Worm (Caenorhabditis elegans) whole organism, L4 larva: ENCODE results near the gene M05D6.3.

ENCODE experiments used
- F10B5.3 ChIP-seq: sonication (generic microtip); optimal IDR thresholded peaks from 2 replicates; lab custom pipeline; 2016; ENCODE audit warnings: mild to moderate bottlenecking, missing genetic modification characterization, missing compliant biosample characterization
- F37D6.2 ChIP-seq: sonication (generic microtip); optimal IDR thresholded peaks from 2 replicates; lab custom pipeline; 2016; ENCODE audit warnings: mild to moderate bottlenecking, missing genetic modification characterization, missing compliant biosample characterization
- R02D3.7 ChIP-seq: fragments of 150-350 bp; sonication (generic microtip); optimal IDR thresholded peaks from 3 replicates; lab custom pipeline; 2014; ENCODE audit warnings: missing biosample characterization, missing genetic modification characterization
- T20F7.1 ChIP-seq: fragments of 200-800 bp; sonication (Bioruptor generic); optimal IDR thresholded peaks from 2 replicates; lab custom pipeline; 2018; ENCODE audit warnings: mild to moderate bottlenecking, missing genetic modification characterization, missing compliant biosample characterization
- Y48G9A.11 ChIP-seq: fragments of 200-800 bp; sonication (Bioruptor generic); IDR thresholded peaks from 2 replicates; pipeline ENCODE4 v1.3.6; 2022; ENCODE audit warnings: missing genetic modification reagents, missing genetic modification characterization, missing compliant biosample characterization
- Y75B8A.6 ChIP-seq: fragments of 200-800 bp; sonication (Bioruptor generic); IDR thresholded peaks from 2 replicates; pipeline ENCODE4 v1.3.6; 2022; ENCODE audit warnings: missing genetic modification reagents, missing genetic modification characterization, missing compliant biosample characterization
- ZK337.2 ChIP-seq: fragments of 200-800 bp; sonication (Bioruptor generic); IDR thresholded peaks from 2 replicates; pipeline ENCODE4 v1.3.6; 2022; ENCODE audit warnings: missing genetic modification reagents, missing genetic modification characterization, missing compliant biosample characterization
- ZK546.5 ChIP-seq, 2 experiments: sonication (generic microtip); optimal IDR thresholded peaks; 2 replicates each; lab custom pipeline; 2017; ENCODE audit warnings: missing biosample characterization in 2 of 2, missing genetic modification characterization in 2 of 2
- aha-1 ChIP-seq: fragments of 150-350 bp; peaks from one replicate; lab custom pipeline; 2014; ENCODE audit warnings: missing biosample characterization, missing genetic modification characterization
- ama-1 ChIP-seq: fragments of 150-350 bp; optimal IDR thresholded peaks from 2 replicates; lab custom pipeline; 2014; ENCODE audit warnings: inconsistent platforms, mixed read lengths
- attf-4 ChIP-seq: sonication (generic microtip); optimal IDR thresholded peaks from 3 replicates; lab custom pipeline; 2017; ENCODE audit warnings: missing biosample characterization, missing genetic modification characterization
- ceh-28 ChIP-seq: fragments of 150-350 bp; optimal IDR thresholded peaks from 2 replicates; lab custom pipeline; 2014; ENCODE audit warnings: missing biosample characterization, missing genetic modification reagents, missing genetic modification characterization
- ceh-82 ChIP-seq: sonication (generic microtip); optimal IDR thresholded peaks from 2 replicates; lab custom pipeline; 2017; ENCODE audit warnings: missing biosample characterization, missing genetic modification characterization
- cey-2 ChIP-seq: sonication (generic microtip); optimal IDR thresholded peaks from 3 replicates; lab custom pipeline; 2017; ENCODE audit warnings: missing genetic modification characterization, mild to moderate bottlenecking, missing compliant biosample characterization, antibody characterized with exemption, borderline replicate concordance; ENCODE audit not compliant: insufficient read depth
- daf-12 ChIP-seq: fragments of 150-350 bp; optimal IDR thresholded peaks from 2 replicates; lab custom pipeline; 2014; ENCODE audit warnings: missing biosample characterization, missing genetic modification reagents, missing genetic modification characterization
- daf-16 ChIP-seq, 3 experiments: sonication (generic microtip); optimal IDR thresholded peaks; 2 replicates each; lab custom pipeline; 2016 to 2017; ENCODE audit warnings: missing genetic modification characterization in 3 of 3, missing genetic modification reagents in 3 of 3, mild to moderate bottlenecking in 2 of 3, missing compliant biosample characterization in 2 of 3, missing biosample characterization in 1 of 3, moderate library complexity in 1 of 3
- daf-19 ChIP-seq: fragments of 200-800 bp; sonication (Bioruptor generic); conservative IDR thresholded peaks from 2 replicates; pipeline ENCODE4 v1.3.6; 2022; ENCODE audit warnings: missing genetic modification characterization, missing compliant biosample characterization
- dmd-6 ChIP-seq: fragments of 200-800 bp; sonication (Bioruptor generic); IDR thresholded peaks from 2 replicates; pipeline ENCODE4 v1.3.6; 2022; ENCODE audit warnings: missing genetic modification reagents, missing genetic modification characterization, missing compliant biosample characterization
- dmd-8 ChIP-seq: fragments of 200-800 bp; sonication (Bioruptor generic); IDR thresholded peaks from 2 replicates; pipeline ENCODE4 v1.3.6; 2022; ENCODE audit warnings: missing genetic modification characterization, missing compliant biosample characterization
- dmd-9 ChIP-seq: fragments of 200-800 bp; sonication (Bioruptor generic); IDR thresholded peaks from 2 replicates; pipeline ENCODE4 v1.3.6; 2022; ENCODE audit warnings: missing genetic modification reagents, missing genetic modification characterization, missing compliant biosample characterization
- dve-1 ChIP-seq: sonication (generic microtip); optimal IDR thresholded peaks from 2 replicates; lab custom pipeline; 2017; ENCODE audit warnings: antibody characterized with exemption, mild to moderate bottlenecking, missing genetic modification characterization, missing compliant biosample characterization; ENCODE audit not compliant: insufficient read depth
- egl-43 ChIP-seq: fragments of 200-800 bp; sonication (Bioruptor generic); IDR thresholded peaks from 2 replicates; pipeline ENCODE4 v1.3.6; 2022; ENCODE audit warnings: missing genetic modification reagents, missing genetic modification characterization, missing compliant biosample characterization
- fos-1 ChIP-seq: fragments of 150-350 bp; optimal IDR thresholded peaks from 2 replicates; lab custom pipeline; 2014; ENCODE audit warnings: missing biosample characterization, missing genetic modification characterization
- hlh-11 ChIP-seq: fragments of 200-800 bp; sonication (Bioruptor generic); optimal IDR thresholded peaks from 2 replicates; lab custom pipeline; 2018; ENCODE audit warnings: mild to moderate bottlenecking, missing genetic modification characterization, missing compliant biosample characterization
- hlh-30 ChIP-seq: sonication (generic microtip); optimal IDR thresholded peaks from 2 replicates; lab custom pipeline; 2017; ENCODE audit warnings: antibody characterized with exemption, mild to moderate bottlenecking, missing genetic modification characterization, missing compliant biosample characterization; ENCODE audit not compliant: insufficient read depth
- lin-38 ChIP-seq: fragments of 200-800 bp; sonication (Bioruptor generic); IDR thresholded peaks from 2 replicates; pipeline ENCODE4 v1.3.6; 2022; ENCODE audit warnings: missing genetic modification reagents, missing genetic modification characterization, missing compliant biosample characterization
- lin-39 ChIP-seq: fragments of 150-350 bp; optimal IDR thresholded peaks from 2 replicates; lab custom pipeline; 2014; ENCODE audit warnings: missing biosample characterization, missing genetic modification reagents, missing genetic modification characterization
- mdt-29 ChIP-seq: fragments of 200-800 bp; sonication (Bioruptor generic); IDR thresholded peaks from 2 replicates; pipeline ENCODE4 v1.3.6; 2022; ENCODE audit warnings: missing genetic modification reagents, missing genetic modification characterization, missing compliant biosample characterization
- mep-1 ChIP-seq: fragments of 150-350 bp; sonication (generic microtip); optimal IDR thresholded peaks from 3 replicates; lab custom pipeline; 2014; ENCODE audit warnings: missing biosample characterization, missing genetic modification characterization
- mxl-2 ChIP-seq: fragments of 200-800 bp; sonication (Bioruptor generic); conservative IDR thresholded peaks from 2 replicates; pipeline ENCODE4 v1.3.6; 2022; ENCODE audit warnings: missing genetic modification reagents, missing genetic modification characterization, missing compliant biosample characterization
- nhr-102 ChIP-seq: sonication (generic microtip); optimal IDR thresholded peaks from 2 replicates; lab custom pipeline; 2016; ENCODE audit warnings: mild to moderate bottlenecking, missing genetic modification characterization, moderate library complexity, missing compliant biosample characterization
- nhr-11 ChIP-seq: fragments of 150-350 bp; optimal IDR thresholded peaks from 2 replicates; lab custom pipeline; 2014; ENCODE audit warnings: missing biosample characterization, missing genetic modification characterization
- nhr-237 ChIP-seq: sonication (generic microtip); optimal IDR thresholded peaks from 2 replicates; lab custom pipeline; 2017; ENCODE audit warnings: missing biosample characterization, missing genetic modification characterization
- nhr-28 ChIP-seq: fragments of 150-350 bp; optimal IDR thresholded peaks from 2 replicates; lab custom pipeline; 2014; ENCODE audit warnings: missing biosample characterization, missing genetic modification characterization
- nhr-41 ChIP-seq: fragments of 200-800 bp; sonication (Bioruptor generic); IDR thresholded peaks from 2 replicates; pipeline ENCODE4 v1.3.6; 2022; ENCODE audit warnings: missing genetic modification reagents, missing genetic modification characterization, missing compliant biosample characterization
- nhr-48 ChIP-seq: sonication (generic microtip); optimal IDR thresholded peaks from 2 replicates; lab custom pipeline; 2016; ENCODE audit warnings: mild to moderate bottlenecking, missing genetic modification characterization, missing compliant biosample characterization
- nhr-76 ChIP-seq: fragments of 150-350 bp; optimal IDR thresholded peaks from 2 replicates; lab custom pipeline; 2014; ENCODE audit warnings: missing biosample characterization, missing genetic modification characterization
- nhr-77 ChIP-seq: fragments of 150-350 bp; optimal IDR thresholded peaks from 2 replicates; lab custom pipeline; 2014; ENCODE audit warnings: missing biosample characterization, missing genetic modification characterization
- pha-4 ChIP-seq, 2 experiments: fragments of 150-350 bp in 1 of 2; fragments of 200-800 bp in 1 of 2; sonication (Bioruptor generic) in 1 of 2; IDR thresholded peaks in 1 of 2; optimal IDR thresholded peaks in 1 of 2; 2 replicates each; pipeline versions ENCODE4 v1.3.6 to Lab custom; 2014 to 2022; ENCODE audit warnings: missing genetic modification characterization in 2 of 2, missing genetic modification reagents in 2 of 2, missing biosample characterization in 1 of 2, missing compliant biosample characterization in 1 of 2
- php-3 ChIP-seq: fragments of 200-800 bp; sonication (Bioruptor generic); IDR thresholded peaks from 2 replicates; pipeline ENCODE4 v1.3.6; 2022; ENCODE audit warnings: missing genetic modification reagents, missing genetic modification characterization, missing compliant biosample characterization
- pqm-1 ChIP-seq: sonication (generic microtip); optimal IDR thresholded peaks from 2 replicates; lab custom pipeline; 2017; ENCODE audit warnings: missing biosample characterization, missing genetic modification characterization
- saeg-2 ChIP-seq: fragments of 200-800 bp; sonication (Bioruptor generic); IDR thresholded peaks from 2 replicates; pipeline ENCODE4 v1.3.6; 2022; ENCODE audit warnings: missing genetic modification reagents, missing genetic modification characterization, missing compliant biosample characterization
- sdz-12 ChIP-seq: fragments of 200-800 bp; sonication (Bioruptor generic); optimal IDR thresholded peaks from 2 replicates; lab custom pipeline; 2018; ENCODE audit warnings: mild to moderate bottlenecking, missing genetic modification characterization, missing compliant biosample characterization
- skn-1 ChIP-seq: fragments of 150-350 bp; optimal IDR thresholded peaks from 2 replicates; lab custom pipeline; 2014; ENCODE audit warnings: missing biosample characterization, missing genetic modification characterization
- snpc-4 ChIP-seq: fragments of 150-350 bp; optimal IDR thresholded peaks from 2 replicates; lab custom pipeline; 2014; ENCODE audit warnings: missing biosample characterization, missing genetic modification characterization
- tra-1 ChIP-seq: fragments of 200-800 bp; sonication (Bioruptor generic); IDR thresholded peaks from 2 replicates; pipeline ENCODE4 v1.3.6; 2022; ENCODE audit warnings: missing genetic modification reagents, missing genetic modification characterization, missing compliant biosample characterization
- unc-130 ChIP-seq: sonication (generic microtip); optimal IDR thresholded peaks from 2 replicates; lab custom pipeline; 2016; ENCODE audit warnings: missing genetic modification reagents, missing genetic modification characterization, missing compliant biosample characterization
- unc-62 ChIP-seq, 3 experiments: fragments of 150-350 bp in 1 of 3; sonication (generic microtip); optimal IDR thresholded peaks in 2 of 3; peaks in 1 of 3; 1 replicate in 1 of 3; 2 replicates in 2 of 3; lab custom pipeline; 2014 to 2017; ENCODE audit warnings: missing biosample characterization in 3 of 3, missing genetic modification characterization in 3 of 3, missing genetic modification reagents in 3 of 3, missing genotype in 1 of 3
- zfp-3 ChIP-seq: fragments of 200-800 bp; sonication (Bioruptor generic); conservative IDR thresholded peaks from 2 replicates; pipeline ENCODE4 v1.3.6; 2022; ENCODE audit warnings: missing genetic modification reagents, missing genetic modification characterization, missing compliant biosample characterization

Gene M05D6.3

DNA sequence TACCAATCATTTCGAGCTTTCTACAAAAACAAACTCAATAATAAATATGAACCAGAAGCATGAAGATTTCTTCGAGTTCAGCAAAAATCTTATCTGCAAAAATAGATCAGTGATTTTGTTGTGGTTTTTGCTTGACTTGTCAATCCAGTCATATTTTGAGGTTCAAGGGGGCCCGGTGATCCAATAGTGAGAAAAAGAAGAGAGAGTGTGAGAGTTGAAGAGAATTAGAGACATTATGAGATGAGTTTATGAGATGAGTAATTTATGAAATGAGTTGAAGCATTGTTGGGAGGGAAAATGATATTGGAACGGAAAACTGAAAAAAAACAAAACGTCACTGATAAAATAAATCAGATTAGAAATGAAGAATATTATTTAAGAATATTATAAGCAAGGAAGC, 33.4 kb downstream of the M05D6.3 start, which contains the start of gene T13H5.1:
T13H5.1 (minus strand) TSS at position 101 of the 400 bp plus-strand sequence.
- peak; percentile 12 for TF ChIP-seq aha-1
- no peak for TF ChIP-seq nhr-102 (tag; lab: Kevin White, UChicago)
- TF ChIP-seq, all 104 proteins: peak for 1

DNA sequence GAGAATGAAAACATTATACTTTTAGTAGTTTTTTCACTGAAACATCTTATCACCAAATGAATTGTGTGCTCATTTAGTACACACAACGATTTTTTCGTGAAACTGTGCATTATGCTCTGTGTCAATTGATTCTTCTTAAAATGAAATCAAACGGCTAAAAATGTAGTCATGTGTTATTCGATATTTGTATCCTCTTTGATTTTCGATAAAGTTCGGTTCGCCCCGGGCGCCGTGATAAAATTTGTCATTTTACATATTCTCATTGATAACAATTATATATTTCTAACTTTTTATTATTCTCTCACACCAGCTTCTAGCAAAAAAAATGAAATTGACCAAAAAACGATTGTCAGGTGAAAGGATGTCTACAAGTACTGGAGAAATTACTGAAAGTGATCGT, 39.2 kb downstream of the M05D6.3 start, which contains the start of gene ctg-2:
ctg-2 (plus strand) TSS at position 326 of the 400 bp plus-strand sequence.
- TF ChIP-seq mdt-29 (no peak), F10B5.3 (no peak), fos-1 (tag; lab: Kevin White, UChicago) (no peak), daf-12 (tag; lab: Kevin White, UChicago) (no peak), attf-4 (no peak), pqm-1 (tag; lab: Kevin White, UChicago) (peak; percentile 75), nhr-48 (tag; lab: Kevin White, UChicago) (no peak), nhr-28 (tag; lab: Kevin White, UChicago) (peak; percentile 91), Y75B8A.6 (no peak), ZK337.2 (no peak), cey-2 (tag; lab: Kevin White, UChicago) (no peak), ceh-82 (tag; lab: Kevin White, UChicago) (no peak), snpc-4 (tag; lab: Kevin White, UChicago) (no peak), lin-39 (tag; lab: Kevin White, UChicago) (no peak), unc-62 (GFP tag; optimal IDR thresholded peaks at IDR 0.05 in 1 of 2; lab: Kevin White, UChicago) (peak in 1 of 2 experiments; percentile 86), unc-62 (tag; optimal IDR thresholded peaks at IDR 0.05; lab: Kevin White, UChicago) (no peak), nhr-77 (tag; lab: Kevin White, UChicago) (no peak), unc-130 (GFP tag; lab: Kevin White, UChicago) (no peak), Y48G9A.11 (GFP tag; lab: Robert Waterston, UW) (no peak), sdz-12 (GFP tag; lab: Kevin White, UChicago) (no peak), skn-1 (no peak), daf-16 (GFP tag; optimal IDR thresholded peaks at IDR 0.05; lab: Kevin White, UChicago) (no peak), daf-16 (tag; optimal IDR thresholded peaks at IDR 0.05; lab: Kevin White, UChicago) (peak; percentile 55), F37D6.2 (no peak), php-3 (GFP tag; lab: Robert Waterston, UW) (peak; percentile 39; the same call in 1 of the 2 replicates), R02D3.7 (tag; lab: Kevin White, UChicago) (no peak), nhr-41 (GFP tag; lab: Robert Waterston, UW) (no peak), lin-38 (GFP tag; lab: Robert Waterston, UW) (no peak), dve-1 (tag; lab: Kevin White, UChicago) (peak; percentile 57), zfp-3 (no peak), nhr-76 (tag; lab: Kevin White, UChicago) (no peak), dmd-8 (no peak), T20F7.1 (GFP tag; lab: Kevin White, UChicago) (peak; percentile 7), daf-19 (GFP tag; lab: Robert Waterston, UW) (no peak), dmd-9 (no peak), nhr-237 (tag; lab: Kevin White, UChicago) (no peak), dmd-6 (GFP tag; lab: Robert Waterston, UW) (peak; percentile 58), saeg-2 (GFP tag; lab: Robert Waterston, UW) (no peak), mep-1 (tag; lab: Kevin White, UChicago) (no peak)
- TF ChIP-seq, all 104 proteins: peak for 8

DNA sequence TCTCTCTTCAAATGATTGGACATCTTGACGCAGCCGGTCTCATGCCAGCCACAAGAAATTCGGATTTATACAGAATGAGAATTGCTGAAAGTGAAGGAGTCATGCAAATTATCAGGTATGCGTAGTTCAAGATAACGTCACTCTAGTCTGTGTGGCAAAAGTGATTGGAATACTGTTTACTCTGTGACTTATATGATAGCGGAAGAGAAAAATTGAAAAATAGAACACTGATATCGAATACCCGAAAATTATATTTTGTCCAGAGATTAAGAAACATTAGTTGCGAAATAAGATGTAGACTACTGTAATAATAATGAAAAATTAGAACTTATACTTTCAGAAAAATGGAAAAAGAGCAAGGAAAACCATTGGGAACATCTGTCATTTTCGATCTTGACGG, 39.9 kb downstream of the M05D6.3 start:
- TF ChIP-seq nhr-11 (tag; lab: Kevin White, UChicago) (no peak), tra-1 (GFP tag; lab: Robert Waterston, UW) (0 out of 2 replicates have a peak, but pooled peaks have one; percentile 30), nhr-28 (tag; lab: Kevin White, UChicago) (peak; percentile 95), ceh-28 (tag; lab: Kevin White, UChicago) (no peak), ama-1 (no peak), pha-4 (GFP tag; IDR thresholded peaks at IDR 0.05; lab: Robert Waterston, UW) (no peak), pha-4 (tag; optimal IDR thresholded peaks at IDR 0.05; lab: Kevin White, UChicago) (no peak), hlh-30 (tag; lab: Kevin White, UChicago) (no peak), mxl-2 (GFP tag; lab: Robert Waterston, UW) (no peak), saeg-2 (GFP tag; lab: Robert Waterston, UW) (no peak), egl-43 (no peak), ZK546.5 (tag; optimal IDR thresholded peaks at IDR 0.05; lab: Kevin White, UChicago) (no peak), hlh-11 (tag; lab: Kevin White, UChicago) (peak; percentile 41)
